Fruit fly (Drosophila melanogaster) ovary, adult (tissue): ENCODE results near the gene ZC3H3.
A peak's percentile ranks its signal among the peaks of the same experiment; 100 is the strongest.

Experiments
- CG17801 ChIP-seq: fragments of 200-800 bp; optimal IDR thresholded peaks from 2 replicates; lab custom pipeline; 2019; ENCODE audit warnings: missing biosample characterization, mild to moderate bottlenecking, missing genetic modification characterization, moderate library complexity; ENCODE audit not compliant: partially characterized antibody

Gene ZC3H3

dm6 chr3L:8509567-8510109, at the start of gene ZC3H3, which contains the start of gene Pus7:
TSS of gene ZC3H3 (minus strand) at chr3L:8509763.
TSS of gene Pus7 (plus strand) at chr3L:8510003.
- no peak for TF ChIP-seq CG17801 (GFP tag; lab: Kevin White, UChicago)

dm6 chr3L:8557018-8557417, 47.5 kb upstream of the ZC3H3 start:
- no peak for TF ChIP-seq CG17801 (GFP tag; lab: Kevin White, UChicago)

DNA sequence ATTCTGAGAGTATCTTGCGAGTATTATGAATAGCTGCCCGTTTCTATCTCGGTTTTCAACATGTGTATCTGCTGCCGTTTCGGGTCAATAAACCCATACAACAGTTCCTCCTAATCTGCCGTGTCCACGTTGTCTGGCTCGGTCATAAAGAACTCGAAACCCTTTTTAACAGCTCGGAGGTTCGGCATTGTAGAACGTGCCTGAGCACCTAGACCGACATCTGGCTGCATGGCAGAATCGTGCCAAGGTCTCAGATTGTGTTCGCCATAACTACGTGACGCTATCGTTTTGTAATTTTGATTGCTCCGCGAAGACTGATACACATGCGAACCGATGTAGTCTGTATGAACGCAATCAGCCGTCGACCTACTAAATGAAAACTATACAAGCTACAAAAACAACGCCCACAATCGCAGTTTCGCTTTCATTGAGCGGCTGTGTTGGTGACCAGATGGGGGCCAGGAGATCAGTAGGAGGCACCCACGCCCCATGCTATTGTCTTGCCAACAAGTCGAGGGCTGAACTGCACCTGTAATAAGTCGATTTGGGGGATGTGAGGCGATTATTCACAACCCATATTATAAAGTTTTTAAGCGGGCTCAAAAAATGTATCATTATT, 44.6 kb upstream of the ZC3H3 start:
- TF ChIP-seq CG17801 (GFP tag; lab: Kevin White, UChicago), result no peak

DNA sequence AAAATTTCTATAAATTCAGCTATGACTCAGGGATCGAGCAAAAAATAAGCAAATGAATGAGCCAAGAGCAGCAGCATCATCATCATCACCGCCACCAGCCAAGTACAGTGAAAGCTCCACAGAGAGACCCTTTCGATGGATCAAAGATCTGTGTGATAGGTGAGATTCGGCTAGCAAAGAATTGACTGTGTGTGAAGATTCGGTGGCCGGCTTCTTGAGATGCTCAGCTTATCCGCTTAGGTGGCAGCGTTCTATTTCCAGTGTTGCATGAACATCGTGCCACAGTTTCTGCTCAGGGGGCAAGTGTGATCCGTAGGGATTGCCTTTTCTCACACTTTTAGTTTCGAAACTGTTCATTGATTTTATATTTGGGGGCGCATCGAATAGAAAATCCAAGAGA, 43.6 kb upstream of the ZC3H3 start:
- TF ChIP-seq CG17801 (GFP tag; lab: Kevin White, UChicago), result no peak

DNA sequence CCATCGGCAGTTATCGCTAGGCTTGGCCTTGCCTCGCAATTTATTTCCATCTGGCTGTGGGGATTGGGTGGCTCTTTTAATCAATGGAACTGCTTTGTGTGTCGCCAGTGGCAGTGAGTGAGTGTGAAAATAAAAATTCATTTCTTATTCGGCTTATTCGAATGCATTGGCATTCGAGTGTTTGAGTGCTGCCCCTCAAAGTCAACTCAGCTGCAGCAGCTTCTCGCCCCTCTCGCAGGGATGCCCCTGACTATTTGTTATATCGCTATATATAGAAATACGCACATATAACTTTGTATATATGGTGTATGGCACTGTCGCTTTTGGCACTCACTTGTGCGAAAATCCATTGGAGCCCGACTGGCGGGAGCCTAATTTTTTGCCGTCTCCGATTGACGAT, 41.3 kb upstream of the ZC3H3 start:
- no peak for TF ChIP-seq CG17801 (GFP tag; lab: Kevin White, UChicago)

DNA sequence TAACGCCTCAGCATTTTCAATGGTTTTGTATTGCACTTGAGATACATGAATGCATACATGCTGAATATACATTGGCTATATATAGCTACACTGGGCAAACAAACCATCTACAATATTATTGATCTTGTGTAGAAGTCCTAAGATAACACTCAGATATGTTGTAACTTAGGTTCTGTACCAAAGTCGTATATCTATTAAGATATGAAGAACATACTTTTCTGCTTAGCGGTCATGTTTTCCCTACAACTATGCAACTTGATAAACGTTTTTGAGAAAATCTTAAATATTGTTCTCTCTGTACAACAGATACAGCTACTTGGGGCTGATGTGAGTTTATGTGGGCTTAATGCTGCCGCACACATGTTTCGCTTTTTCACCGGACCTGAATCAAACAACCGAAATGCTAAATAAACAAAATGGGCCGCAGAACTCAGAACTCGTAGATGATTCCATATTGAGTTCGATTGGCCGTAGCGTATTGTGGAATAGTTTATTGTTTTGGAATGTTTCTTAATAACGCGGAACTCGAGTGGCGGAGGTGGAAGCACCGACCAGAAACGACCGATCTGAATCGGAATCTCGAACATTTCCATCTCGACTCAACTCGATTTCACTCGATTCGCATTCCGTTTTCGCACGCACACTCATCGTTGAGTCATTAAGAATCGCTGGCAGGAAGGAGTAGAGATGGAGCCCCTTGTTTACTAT, 39.8 kb upstream of the ZC3H3 start:
- peak; percentile 12 for TF ChIP-seq CG17801 (GFP tag; lab: Kevin White, UChicago)

DNA sequence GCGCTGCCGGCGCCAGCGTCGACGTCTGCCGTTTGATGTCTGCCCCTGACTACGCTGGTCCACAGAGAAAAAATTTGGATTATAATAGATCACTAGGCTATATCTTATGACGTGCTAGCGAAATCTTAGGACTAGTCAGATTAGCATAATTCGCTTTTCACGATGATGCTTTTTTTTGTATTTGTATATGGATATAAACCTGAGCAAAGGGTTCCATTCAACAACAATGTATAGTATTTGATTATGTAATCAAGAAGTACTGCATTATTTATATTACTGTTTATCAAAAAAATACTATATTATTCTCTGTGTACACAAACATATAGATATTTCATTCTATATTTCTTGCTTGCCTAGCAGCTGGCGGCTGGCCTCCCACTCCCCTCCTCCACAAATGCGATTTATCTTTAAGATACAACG, 37.6 kb upstream of the ZC3H3 start:
- TF ChIP-seq CG17801 (GFP tag; lab: Kevin White, UChicago), result peak; percentile 47

- TF ChIP-seq CG17801 (GFP tag; lab: Kevin White, UChicago), result peak; percentile 48
Observed at dm6 chr3L:8546355-8546771, 36.8 kb upstream of the ZC3H3 start.

DNA sequence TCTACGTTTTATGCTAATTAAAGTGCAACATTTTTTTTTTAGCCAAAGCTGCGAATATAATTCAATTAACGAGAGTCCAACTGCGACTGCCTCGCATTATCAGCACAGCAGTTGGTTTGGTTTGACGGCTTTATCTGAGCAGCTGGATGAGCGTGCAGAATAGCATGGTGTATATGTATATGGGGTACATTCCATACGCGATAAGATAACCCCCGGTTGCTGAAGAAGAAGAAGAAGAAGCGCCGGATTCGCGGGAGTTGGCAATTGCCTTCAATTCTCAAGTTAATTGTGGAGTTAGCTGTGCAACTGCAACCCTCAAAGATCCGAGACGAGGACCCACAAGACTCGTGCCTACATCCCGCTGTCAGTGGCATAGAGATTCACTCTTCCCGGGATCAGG, 35.9 kb upstream of the ZC3H3 start:
- no peak for TF ChIP-seq CG17801 (GFP tag; lab: Kevin White, UChicago)

- TF ChIP-seq CG17801 (GFP tag; lab: Kevin White, UChicago), result peak; percentile 28
Observed at dm6 chr3L:8544710-8545109, 35.1 kb upstream of the ZC3H3 start, which contains the start of gene rhea. TSS of gene rhea (plus strand) at chr3L:8545001.

dm6 chr3L:8543866-8544265, 34.3 kb upstream of the ZC3H3 start:
- no peak for TF ChIP-seq CG17801 (GFP tag; lab: Kevin White, UChicago)

- TF ChIP-seq CG17801 (GFP tag; lab: Kevin White, UChicago), result no peak
Observed at dm6 chr3L:8542213-8542612, 32.6 kb upstream of the ZC3H3 start.

dm6 chr3L:8541669-8542068, 32.1 kb upstream of the ZC3H3 start:
- TF ChIP-seq CG17801 (GFP tag; lab: Kevin White, UChicago), result no peak

- TF ChIP-seq CG17801 (GFP tag; lab: Kevin White, UChicago), result no peak
Observed at dm6 chr3L:8540509-8540908, 30.9 kb upstream of the ZC3H3 start.

dm6 chr3L:8538355-8538754, 28.8 kb upstream of the ZC3H3 start:
- TF ChIP-seq CG17801 (GFP tag; lab: Kevin White, UChicago), result no peak

DNA sequence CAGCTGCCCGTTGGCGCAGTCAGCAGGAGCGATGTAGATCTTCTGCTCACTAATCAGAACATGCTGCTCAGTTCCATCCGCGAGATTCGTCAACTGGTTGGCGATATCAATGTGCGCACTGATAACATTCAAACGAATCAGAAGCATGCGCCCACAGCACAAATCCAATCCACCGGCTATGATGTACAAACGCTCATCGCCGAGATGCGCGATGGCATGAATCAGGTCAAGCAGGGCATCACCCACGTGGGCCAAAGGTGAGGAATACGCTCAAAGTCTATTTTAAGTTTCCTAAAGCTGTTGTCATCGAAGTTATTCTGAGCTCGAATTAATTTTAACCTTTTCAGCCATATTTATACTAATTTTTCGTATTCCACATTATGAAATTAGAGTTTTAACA, 26.8 kb upstream of the ZC3H3 start:
- TF ChIP-seq CG17801 (GFP tag; lab: Kevin White, UChicago), result no peak
